Fruit fly (Drosophila melanogaster): Measurements from ENCODE around the gene CG9265.

The CG9265 gene

DNA sequence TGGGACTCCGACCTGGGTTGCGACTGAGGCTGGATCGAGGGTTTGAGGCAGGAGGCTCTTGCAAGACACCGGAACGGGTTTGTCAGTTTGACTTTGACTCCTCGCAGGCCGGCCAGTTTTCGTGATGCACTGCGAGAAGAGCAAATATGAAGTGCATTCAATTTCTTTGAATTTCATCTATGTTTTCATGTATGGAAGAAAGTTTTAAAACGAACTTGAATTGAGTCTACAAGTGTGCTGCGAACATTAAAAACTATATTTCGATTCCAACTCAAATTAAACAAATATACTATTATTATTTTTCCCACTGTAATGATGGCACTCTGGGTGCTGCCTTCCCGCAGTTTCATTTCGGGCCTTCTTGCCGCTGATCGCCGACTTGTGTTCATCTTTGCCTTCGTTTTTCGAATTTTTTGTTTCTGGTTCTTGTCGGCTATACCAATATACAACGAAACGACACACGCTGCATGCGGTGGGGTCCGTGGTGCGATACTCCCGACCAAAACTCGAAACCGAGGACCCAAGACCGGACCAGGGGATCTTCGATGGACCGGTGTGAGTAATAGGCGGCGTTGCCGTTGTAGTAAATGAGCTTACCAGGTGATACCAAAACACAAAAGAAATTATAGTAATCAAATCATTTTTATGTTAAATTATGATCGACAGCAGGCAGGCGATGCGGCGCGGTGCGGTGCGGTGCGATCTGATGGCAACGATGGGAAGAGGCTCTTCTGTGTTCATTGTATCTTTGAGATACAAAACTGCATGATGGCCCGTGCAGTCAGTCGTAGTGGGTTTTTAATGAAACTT lies 61.8 kb downstream of the CG9265 start (continued):
- TF ChIP-seq tai (GFP tag; optimal IDR thresholded peaks at IDR 0.05) (peak; percentile 97), CrebA (GFP tag; optimal IDR thresholded peaks at IDR 0.05; ENCODE audit: borderline replicate concordance) (peak; percentile 96), Hr78 (GFP tag; optimal IDR thresholded peaks at IDR 0.05) (no peak), woc (GFP tag; optimal IDR thresholded peaks at IDR 0.05) (peak; percentile 97), HLH106 (tag; optimal IDR thresholded peaks at IDR 0.05) (peak; percentile 98), Dfd (GFP tag; optimal IDR thresholded peaks at IDR 0.05) (peak; percentile 29), usp (GFP tag; optimal IDR thresholded peaks at IDR 0.05) (no peak), Rel (GFP tag; optimal IDR thresholded peaks at IDR 0.05) (peak; percentile 98), Rel (tag; optimal IDR thresholded peaks at IDR 0.05) (peak; percentile 83), lola (GFP tag; optimal IDR thresholded peaks at IDR 0.05) (no peak), psq (GFP tag; optimal IDR thresholded peaks at IDR 0.05) (peak; percentile 96), Mio (GFP tag; optimal IDR thresholded peaks at IDR 0.05) (peak; percentile 55), rgr (GFP tag; optimal IDR thresholded peaks at IDR 0.05) (peak; percentile 98), foxo (GFP tag; optimal IDR thresholded peaks at IDR 0.05) (peak; percentile 84 to 99), Dif (GFP tag; optimal IDR thresholded peaks at IDR 0.05; ENCODE audit: partially characterized antibody) (peak; percentile 55)

DNA sequence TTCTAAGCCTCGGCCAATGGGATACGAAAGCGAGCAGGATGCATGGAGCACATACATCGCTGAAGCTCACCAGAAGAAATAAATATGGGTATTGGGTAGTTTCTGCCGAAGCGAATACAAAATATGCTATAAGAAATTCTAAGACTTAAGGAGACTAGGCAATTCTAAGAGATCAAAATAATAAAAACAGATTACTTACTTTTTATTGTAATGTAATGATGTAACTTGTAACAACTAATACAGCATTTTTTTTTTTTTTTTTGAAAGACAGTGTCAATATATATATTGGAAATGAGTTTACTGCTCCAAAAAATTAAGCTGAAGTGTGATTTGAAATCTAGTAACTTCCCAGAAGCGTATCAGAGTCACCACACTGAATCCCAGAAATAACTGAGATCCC lies 62.7 kb downstream of the CG9265 start:
- TF ChIP-seq br (GFP tag; optimal IDR thresholded peaks at IDR 0.05) = no peak
- TF ChIP-seq Vsx2 (GFP tag; optimal IDR thresholded peaks at IDR 0.05; ENCODE audit: partially characterized antibody) = no peak
- TF ChIP-seq Hr83 (GFP tag; optimal IDR thresholded peaks at IDR 0.05; ENCODE audit: poor library complexity, severe bottlenecking) = no peak
- TF ChIP-seq pan (optimal IDR thresholded peaks at IDR 0.05) = no peak
- no peak for TF ChIP-seq fru (GFP tag; optimal IDR thresholded peaks at IDR 0.05)
- TF ChIP-seq Mio (GFP tag; optimal IDR thresholded peaks at IDR 0.05) = no peak
- no peak for TF ChIP-seq CG32264 (GFP tag; optimal IDR thresholded peaks at IDR 0.05)
- no peak for TF ChIP-seq Rel (GFP tag; optimal IDR thresholded peaks at IDR 0.05)
- TF ChIP-seq Rel (tag; optimal IDR thresholded peaks at IDR 0.05) = no peak
- TF ChIP-seq CrebA (GFP tag; optimal IDR thresholded peaks at IDR 0.05; ENCODE audit: borderline replicate concordance) = no peak
- no peak for TF ChIP-seq Dfd (GFP tag; optimal IDR thresholded peaks at IDR 0.05)
- peak; percentile 43 for TF ChIP-seq OdsH (GFP tag; optimal IDR thresholded peaks at IDR 0.05)
- no peak for TF ChIP-seq lola (GFP tag; optimal IDR thresholded peaks at IDR 0.05)
- no peak for TF ChIP-seq Hnf4 (GFP tag; optimal IDR thresholded peaks at IDR 0.05)
- TF ChIP-seq HLH106 (tag; optimal IDR thresholded peaks at IDR 0.05) = no peak
- TF ChIP-seq usp (GFP tag; optimal IDR thresholded peaks at IDR 0.05) = no peak
- no peak for TF ChIP-seq tai (GFP tag; optimal IDR thresholded peaks at IDR 0.05)
- TF ChIP-seq sv (GFP tag; optimal IDR thresholded peaks at IDR 0.05) = no peak
- TF ChIP-seq jim (GFP tag; optimal IDR thresholded peaks at IDR 0.05) = no peak
- TF ChIP-seq Sp1 (GFP tag; optimal IDR thresholded peaks at IDR 0.05) = no peak
- peak in 1 of 2 experiments; percentile 49 for TF ChIP-seq foxo (GFP tag; optimal IDR thresholded peaks at IDR 0.05)
- TF ChIP-seq woc (GFP tag; optimal IDR thresholded peaks at IDR 0.05) = peak; percentile 10
- TF ChIP-seq Hr78 (GFP tag; optimal IDR thresholded peaks at IDR 0.05) = no peak
- peak; percentile 7 for TF ChIP-seq dmrt93B (GFP tag; optimal IDR thresholded peaks at IDR 0.05)
- TF ChIP-seq psq (GFP tag; optimal IDR thresholded peaks at IDR 0.05) = peak; percentile 10
- TF ChIP-seq h (GFP tag; optimal IDR thresholded peaks at IDR 0.05) = peak; percentile 33
- no peak for TF ChIP-seq sage (GFP tag; optimal IDR thresholded peaks at IDR 0.05)
- no peak for TF ChIP-seq Abd-B (GFP tag; optimal IDR thresholded peaks at IDR 0.05)
- TF ChIP-seq ey (GFP tag; optimal IDR thresholded peaks at IDR 0.05) = peak; percentile 54
- no peak for TF ChIP-seq N (GFP tag; optimal IDR thresholded peaks at IDR 0.05)
- TF ChIP-seq Dif (GFP tag; optimal IDR thresholded peaks at IDR 0.05; ENCODE audit: partially characterized antibody) = no peak
- TF ChIP-seq Myc (optimal IDR thresholded peaks at IDR 0.05) = no peak
- TF ChIP-seq dl (GFP tag; optimal IDR thresholded peaks at IDR 0.05; ENCODE audit: insufficient read depth in 1 of 2, partially characterized antibody in 2 of 2) = no peak
- no peak for TF ChIP-seq CG9705 (GFP tag; optimal IDR thresholded peaks at IDR 0.05)
- TF ChIP-seq rgr (GFP tag; optimal IDR thresholded peaks at IDR 0.05) = no peak

Data from whole organism, wandering third instar larva.